Fruit fly (Drosophila melanogaster) whole organism, embryonic: ENCODE data around the gene Nak.

Experiments
- CG10959 ChIP-seq: fragments of 200-800 bp; sonication (Bioruptor generic); IDR thresholded peaks from 2 replicates; pipeline ENCODE4 v1.3.6; 2022; ENCODE audit warnings: missing biosample characterization, missing genetic modification characterization
- CG12155 ChIP-seq: fragments of 200-800 bp; sonication (Bioruptor generic); optimal IDR thresholded peaks from 3 replicates; lab custom pipeline; 2016; ENCODE audit warnings: missing biosample characterization, missing genetic modification characterization
- CG14441 ChIP-seq: fragments of 200-800 bp; sonication (Bioruptor generic); IDR thresholded peaks from 2 replicates; pipeline ENCODE4 v1.3.6; 2022; ENCODE audit warnings: missing biosample characterization, missing genetic modification characterization
- CG16779 ChIP-seq: fragments of 200-800 bp; sonication (Bioruptor generic); IDR thresholded peaks from 2 replicates; pipeline ENCODE4 v1.3.6; 2022; ENCODE audit warnings: missing biosample characterization, missing genetic modification characterization
- CG16813 ChIP-seq: fragments of 200-800 bp; sonication (Bioruptor generic); IDR thresholded peaks from 3 replicates; pipeline ENCODE4 v1.3.6; 2022; ENCODE audit warnings: missing biosample characterization, missing genetic modification characterization; ENCODE audit not compliant: partially characterized antibody
- CG16863 ChIP-seq: fragments of 200-800 bp; sonication (Bioruptor generic); optimal IDR thresholded peaks from 3 replicates; lab custom pipeline; 2016; ENCODE audit warnings: missing biosample characterization, missing genetic modification characterization
- CG17186 ChIP-seq: fragments of 200-800 bp; sonication (Bioruptor generic); optimal IDR thresholded peaks from 3 replicates; lab custom pipeline; 2017; ENCODE audit warnings: missing biosample characterization, missing genetic modification reagents, missing genetic modification characterization
- CG17568 ChIP-seq: fragments of 200-800 bp; sonication (Bioruptor generic); optimal IDR thresholded peaks from 2 replicates; lab custom pipeline; 2018; ENCODE audit warnings: missing biosample characterization, mild to moderate bottlenecking, missing genetic modification characterization, moderate library complexity
- CG17612 ChIP-seq: fragments of 200-800 bp; sonication (Bioruptor generic); IDR thresholded peaks from 2 replicates; pipeline ENCODE4 v1.3.6; 2022; ENCODE audit warnings: missing biosample characterization, missing genetic modification characterization
- CG17912 ChIP-seq: fragments of 200-800 bp; sonication (Bioruptor generic); optimal IDR thresholded peaks from 2 replicates; lab custom pipeline; 2018; ENCODE audit warnings: missing biosample characterization, mild to moderate bottlenecking, missing genetic modification characterization
- CG30403 ChIP-seq: fragments of 200-800 bp; sonication (Bioruptor generic); optimal IDR thresholded peaks from 3 replicates; lab custom pipeline; 2016; ENCODE audit warnings: missing biosample characterization, missing genetic modification characterization
- CG34422 ChIP-seq: fragments of 200-800 bp; sonication (Bioruptor generic); IDR thresholded peaks from 3 replicates; pipeline ENCODE4 v1.3.6; 2022; ENCODE audit warnings: missing biosample characterization, missing genetic modification characterization
- CG4404 ChIP-seq: fragments of 200-800 bp; sonication (Bioruptor generic); IDR thresholded peaks from 2 replicates; pipeline ENCODE4 v1.3.6; 2022; ENCODE audit warnings: missing biosample characterization, missing genetic modification characterization
- CG6654 ChIP-seq: fragments of 200-800 bp; sonication (Bioruptor generic); optimal IDR thresholded peaks from 2 replicates; lab custom pipeline; 2017; ENCODE audit warnings: missing biosample characterization, mild to moderate bottlenecking, missing genetic modification characterization
- CG6683 ChIP-seq: fragments of 200-800 bp; sonication (Bioruptor generic); optimal IDR thresholded peaks from 2 replicates; lab custom pipeline; 2017; ENCODE audit warnings: missing biosample characterization, mild to moderate bottlenecking, missing genetic modification characterization, missing genetic modification reagents
- CG7556 ChIP-seq: fragments of 200-800 bp; sonication (Bioruptor generic); optimal IDR thresholded peaks from 2 replicates; lab custom pipeline; 2017; ENCODE audit warnings: missing biosample characterization, mild to moderate bottlenecking, missing genetic modification characterization
- CG8281 ChIP-seq: fragments of 200-800 bp; sonication (Bioruptor generic); optimal IDR thresholded peaks from 2 replicates; lab custom pipeline; 2018; ENCODE audit warnings: missing biosample characterization, mild to moderate bottlenecking, missing genetic modification characterization, moderate library complexity
- CG8359 ChIP-seq: fragments of 200-800 bp; sonication (Bioruptor generic); optimal IDR thresholded peaks from 2 replicates; lab custom pipeline; 2017; ENCODE audit warnings: missing biosample characterization, mild to moderate bottlenecking, missing genetic modification characterization, borderline replicate concordance
- CG9609 ChIP-seq: fragments of 200-800 bp; sonication (Bioruptor generic); optimal IDR thresholded peaks from 3 replicates; lab custom pipeline; 2016; ENCODE audit warnings: missing biosample characterization, missing genetic modification characterization
- D ChIP-seq, 2 experiments: fragments of 200-800 bp in 1 of 2; fragments of >200 bp in 1 of 2; sonication (Bioruptor generic) in 1 of 2; optimal IDR thresholded peaks; 2 replicates in 1 of 2; 3 replicates in 1 of 2; lab custom pipeline; 2017; ENCODE audit warnings: mild to moderate bottlenecking in 1 of 2, missing biosample characterization in 1 of 2, missing genetic modification characterization in 1 of 2, missing genetic modification reagents in 1 of 2
- Deaf1 ChIP-seq: fragments of 200-800 bp; optimal IDR thresholded peaks from 3 replicates; lab custom pipeline; 2019; ENCODE audit warnings: missing biosample characterization, mild to moderate bottlenecking, missing genetic modification characterization, moderate library complexity
- Dref ChIP-seq: fragments of 200-800 bp; sonication (Bioruptor generic); IDR thresholded peaks from 2 replicates; pipeline ENCODE4 v1.3.6; 2022; ENCODE audit warnings: missing biosample characterization, missing genetic modification characterization
- Ets97D ChIP-seq: fragments of 200-800 bp; sonication (Bioruptor generic); optimal IDR thresholded peaks from 3 replicates; lab custom pipeline; 2016; ENCODE audit warnings: missing biosample characterization, missing genetic modification characterization
- H2.0 ChIP-seq: fragments of 200-800 bp; sonication (Bioruptor generic); IDR thresholded peaks from 2 replicates; pipeline ENCODE4 v1.3.6; 2022; ENCODE audit warnings: missing biosample characterization, missing genetic modification characterization
- HLH3B ChIP-seq: fragments of 200-800 bp; sonication (Bioruptor generic); IDR thresholded peaks from 2 replicates; pipeline ENCODE4 v1.3.6; 2022; ENCODE audit warnings: missing biosample characterization, missing genetic modification characterization
- Kr ChIP-seq: fragments of 200-800 bp; sonication (Bioruptor generic); optimal IDR thresholded peaks from 2 replicates; lab custom pipeline; 2017; ENCODE audit warnings: missing biosample characterization, mild to moderate bottlenecking, missing genetic modification characterization
- Mad ChIP-seq: fragments of 200-800 bp; sonication (Bioruptor generic); optimal IDR thresholded peaks from 2 replicates; lab custom pipeline; 2016; ENCODE audit warnings: missing biosample characterization, missing genetic modification characterization
- Mrtf ChIP-seq: fragments of 200-800 bp; sonication (Bioruptor generic); IDR thresholded peaks from 3 replicates; pipeline ENCODE4 v1.3.6; 2022; ENCODE audit warnings: missing biosample characterization, missing genetic modification characterization
- NK7.1 ChIP-seq: fragments of 200-800 bp; sonication (Bioruptor generic); optimal IDR thresholded peaks from 3 replicates; lab custom pipeline; 2016; ENCODE audit warnings: missing biosample characterization, missing genetic modification characterization
- Oli ChIP-seq: fragments of 200-800 bp; sonication (Bioruptor generic); optimal IDR thresholded peaks from 2 replicates; lab custom pipeline; 2018; ENCODE audit warnings: missing biosample characterization, mild to moderate bottlenecking, missing genetic modification characterization, moderate library complexity
- Sox102F ChIP-seq: fragments of 200-800 bp; sonication (Bioruptor generic); optimal IDR thresholded peaks from 2 replicates; lab custom pipeline; 2018; ENCODE audit warnings: missing biosample characterization, mild to moderate bottlenecking, missing genetic modification characterization, moderate library complexity
- Ssrp ChIP-seq: fragments of 200-800 bp; sonication (Bioruptor generic); optimal IDR thresholded peaks from 2 replicates; lab custom pipeline; 2018; ENCODE audit warnings: missing biosample characterization, mild to moderate bottlenecking, missing genetic modification characterization, moderate library complexity
- Xrp1 ChIP-seq: fragments of 200-800 bp; sonication (Bioruptor generic); IDR thresholded peaks from 2 replicates; pipeline ENCODE4 v1.3.6; 2022; ENCODE audit warnings: missing biosample characterization, missing genetic modification characterization
- YL-1 ChIP-seq: fragments of 200-800 bp; sonication (Bioruptor generic); optimal IDR thresholded peaks from 3 replicates; lab custom pipeline; 2017; ENCODE audit warnings: missing biosample characterization, mild to moderate bottlenecking, missing genetic modification characterization
- ab ChIP-seq: fragments of 200-800 bp; sonication (Bioruptor generic); optimal IDR thresholded peaks from 2 replicates; lab custom pipeline; 2016; ENCODE audit warnings: missing biosample characterization, missing genetic modification characterization
- ara ChIP-seq: fragments of 200-800 bp; sonication (Bioruptor generic); IDR thresholded peaks from 2 replicates; pipeline ENCODE4 v1.3.6; 2022; ENCODE audit warnings: missing biosample characterization, missing genetic modification characterization
- crp ChIP-seq, 2 experiments: fragments of 200-800 bp; sonication (Bioruptor generic); optimal IDR thresholded peaks; 2 replicates in 1 of 2; 3 replicates in 1 of 2; lab custom pipeline; 2017; ENCODE audit warnings: missing biosample characterization in 2 of 2, missing genetic modification characterization in 2 of 2, mild to moderate bottlenecking in 1 of 2, moderate library complexity in 1 of 2
- dmrt11E ChIP-seq: fragments of 200-800 bp; sonication (Bioruptor generic); optimal IDR thresholded peaks from 3 replicates; lab custom pipeline; 2018; ENCODE audit warnings: missing biosample characterization, mild to moderate bottlenecking, missing genetic modification characterization, moderate library complexity
- dpn ChIP-seq, 2 experiments: fragments of 200-800 bp; sonication (Bioruptor generic); optimal IDR thresholded peaks; 3 replicates each; lab custom pipeline; 2016; ENCODE audit warnings: missing biosample characterization in 2 of 2, missing genetic modification characterization in 2 of 2
- ftz-f1 ChIP-seq: fragments of 200-800 bp; sonication (Bioruptor generic); optimal IDR thresholded peaks from 2 replicates; lab custom pipeline; 2016; ENCODE audit warnings: missing biosample characterization, missing genetic modification characterization
- fu2 ChIP-seq: fragments of 200-800 bp; sonication (Bioruptor generic); optimal IDR thresholded peaks from 2 replicates; lab custom pipeline; 2016; ENCODE audit warnings: missing biosample characterization, missing genetic modification characterization
- h ChIP-seq: fragments of >200 bp; optimal IDR thresholded peaks from 2 replicates; lab custom pipeline; 2017
- mirr ChIP-seq: fragments of 200-800 bp; sonication (Bioruptor generic); optimal IDR thresholded peaks from 3 replicates; lab custom pipeline; 2018; ENCODE audit warnings: missing biosample characterization, mild to moderate bottlenecking, missing genetic modification characterization
- nerfin-1 ChIP-seq: fragments of 200-800 bp; sonication (Bioruptor generic); optimal IDR thresholded peaks from 3 replicates; lab custom pipeline; 2019; ENCODE audit warnings: missing biosample characterization, mild to moderate bottlenecking, missing genetic modification characterization, moderate library complexity
- p53 ChIP-seq: fragments of 200-800 bp; sonication (Bioruptor generic); optimal IDR thresholded peaks from 2 replicates; lab custom pipeline; 2016; ENCODE audit warnings: missing biosample characterization, missing genetic modification characterization
- pzg ChIP-seq: fragments of 200-800 bp; sonication (Bioruptor generic); optimal IDR thresholded peaks from 3 replicates; lab custom pipeline; 2018; ENCODE audit warnings: missing biosample characterization, mild to moderate bottlenecking, missing genetic modification characterization, moderate library complexity
- sd ChIP-seq: fragments of 200-800 bp; sonication (Bioruptor generic); optimal IDR thresholded peaks from 3 replicates; lab custom pipeline; 2018; ENCODE audit warnings: missing biosample characterization, mild to moderate bottlenecking, missing genetic modification characterization, moderate library complexity
- seq ChIP-seq: fragments of 200-800 bp; sonication (Bioruptor generic); IDR thresholded peaks from 2 replicates; pipeline ENCODE4 v1.3.6; 2022; ENCODE audit warnings: missing biosample characterization, missing genetic modification characterization
- sug ChIP-seq: fragments of 200-800 bp; optimal IDR thresholded peaks from 2 replicates; lab custom pipeline; 2019; ENCODE audit warnings: missing biosample characterization, mild to moderate bottlenecking, missing genetic modification characterization, moderate library complexity

Gene Nak

dm6 chr2L:18965367-18966213, 3.0 kb downstream of the Nak start (continued):
- TF ChIP-seq Oli (tag; lab: Kevin White, UChicago) (peak; percentile 28), pzg (GFP tag; lab: Kevin White, UChicago) (no peak), YL-1 (GFP tag; lab: Kevin White, UChicago) (no peak), CG16779 (GFP tag; lab: Robert Waterston, UW) (peak; percentile 40; the same call in 1 of the 2 replicates), CG6683 (no peak), ftz-f1 (GFP tag; lab: Kevin White, UChicago) (no peak), CG14441 (GFP tag; lab: Robert Waterston, UW) (0 out of 2 replicates have a peak, but pooled peaks have one; percentile 22), Xrp1 (peak; percentile 36; the same call in 1 of the 2 replicates), CG17568 (GFP tag; lab: Kevin White, UChicago) (peak; percentile 48), Ets97D (no peak), Deaf1 (peak; percentile 1), Mrtf (GFP tag; lab: Robert Waterston, UW) (no peak), CG9609 (no peak), fu2 (no peak), CG34422 (no peak), seq (GFP tag; lab: Robert Waterston, UW) (no peak), CG16863 (GFP tag; lab: Kevin White, UChicago) (no peak), CG10959 (no peak), D (optimal IDR thresholded peaks at IDR 0.05; lab: Kevin White, UChicago) (no peak), D (GFP tag; optimal IDR thresholded peaks at IDR 0.05; lab: Kevin White, UChicago) (no peak), ara (GFP tag; lab: Robert Waterston, UW) (0 out of 2 replicates have a peak, but pooled peaks have one; percentile 25), CG17612 (no peak), Dref (GFP tag; lab: Robert Waterston, UW) (no peak), dmrt11E (tag; lab: Kevin White, UChicago) (peak; percentile 16), nerfin-1 (peak; percentile 6), sug (tag; lab: Kevin White, UChicago) (no peak), ab (no peak), NK7.1 (GFP tag; lab: Kevin White, UChicago) (no peak), Mad (GFP tag; lab: Kevin White, UChicago) (no peak), CG6654 (GFP tag; lab: Kevin White, UChicago) (no peak), CG12155 (GFP tag; lab: Kevin White, UChicago) (no peak), CG4404 (GFP tag; lab: Robert Waterston, UW) (peak; percentile 16; the same call in 1 of the 2 replicates), h (lab: Kevin White, UChicago) (no peak), mirr (GFP tag; lab: Kevin White, UChicago) (peak; percentile 84), CG30403 (GFP tag; lab: Kevin White, UChicago) (no peak), p53 (GFP tag; lab: Kevin White, UChicago) (no peak), CG8281 (tag; lab: Kevin White, UChicago) (no peak), CG16813 (no peak), CG17912 (GFP tag; lab: Kevin White, UChicago) (no peak), CG17186 (GFP tag; lab: Kevin White, UChicago) (no peak), sd (tag; lab: Kevin White, UChicago) (peak; percentile 70), HLH3B (GFP tag; lab: Robert Waterston, UW) (no peak), Ssrp (no peak), CG8359 (GFP tag; lab: Kevin White, UChicago) (no peak), dpn (GFP tag; optimal IDR thresholded peaks at IDR 0.05; lab: Kevin White, UChicago) (no peak), H2.0 (GFP tag; lab: Robert Waterston, UW) (no peak), CG7556 (no peak), Kr (GFP tag; lab: Kevin White, UChicago) (no peak), crp (GFP tag; optimal IDR thresholded peaks at IDR 0.05; lab: Kevin White, UChicago) (peak in 1 of 2 experiments; percentile 5), Sox102F (GFP tag; lab: Kevin White, UChicago) (peak; percentile 15)
